Worm (Caenorhabditis elegans): Measurements from ENCODE around the gene str-25.

DNA sequence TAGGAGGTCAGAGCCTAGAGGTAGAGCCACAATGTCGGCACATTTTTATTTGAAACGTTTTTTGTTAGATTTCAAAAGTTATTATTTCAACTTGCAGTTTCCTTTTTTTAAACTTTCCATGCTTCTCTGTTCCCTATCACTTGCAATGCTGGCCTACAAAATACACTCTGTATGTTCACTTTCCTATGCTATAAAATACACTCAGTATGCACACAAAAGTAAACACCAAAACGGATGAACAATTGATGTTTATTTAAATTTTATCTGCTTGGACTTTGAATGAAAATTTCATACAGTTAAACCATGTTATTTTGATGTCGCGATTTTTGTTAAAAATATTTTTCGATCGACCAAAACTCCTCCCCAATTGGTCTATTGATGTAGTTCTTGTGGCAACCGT lies 34.8 kb upstream of the str-25 start:
- TF ChIP-seq alr-1 (tag; optimal IDR thresholded peaks at IDR 0.05; ENCODE audit: borderline replicate concordance) (no peak), jun-1 (tag; optimal IDR thresholded peaks at IDR 0.05) (no peak), nhr-237 (tag; optimal IDR thresholded peaks at IDR 0.05) (no peak), pax-3 (tag; optimal IDR thresholded peaks at IDR 0.05) (no peak), ama-1 (optimal IDR thresholded peaks at IDR 0.05) (no peak), mdl-1 (tag; optimal IDR thresholded peaks at IDR 0.05) (no peak), nhr-28 (tag; optimal IDR thresholded peaks at IDR 0.05) (no peak), unc-62 (GFP tag; optimal IDR thresholded peaks at IDR 0.05) (no peak)

All from whole organism, L1 larva.